Worm (Caenorhabditis elegans): Measurements from ENCODE around the gene T01G1.4.

The T01G1.4 gene

DNA sequence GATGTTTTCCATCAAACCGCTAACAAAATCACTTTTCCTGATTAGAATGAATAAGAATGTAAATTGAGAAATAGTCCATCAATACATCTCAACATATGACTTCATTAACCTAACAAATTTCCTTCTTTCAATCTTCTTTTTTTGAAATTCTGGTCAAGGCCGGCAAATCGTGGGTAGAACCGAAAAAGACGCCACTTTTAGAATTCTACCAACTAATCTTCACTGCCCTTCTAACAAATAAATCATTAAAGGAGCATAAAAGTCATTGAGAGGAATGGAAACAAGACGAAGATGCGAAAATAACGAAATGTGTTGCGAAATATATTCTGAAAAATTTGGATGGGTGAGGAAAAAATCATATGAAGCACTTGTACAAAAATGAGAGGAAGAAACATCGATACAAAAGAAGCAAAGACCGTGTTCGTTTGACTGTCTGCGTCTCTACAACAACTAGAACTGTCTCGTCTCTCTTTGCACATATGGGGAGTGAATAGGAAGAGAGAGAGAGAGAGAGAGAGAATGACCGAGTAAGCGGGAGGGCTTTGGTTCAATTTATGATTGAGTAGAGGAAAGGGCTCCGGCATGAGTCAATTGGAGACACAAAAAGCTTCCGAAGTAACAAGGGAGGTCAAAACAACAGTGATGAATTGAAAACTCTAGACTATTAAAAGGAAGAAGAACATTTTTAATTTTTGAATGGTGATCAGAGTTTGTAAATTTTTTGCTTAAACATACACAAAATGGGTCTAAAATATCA is 2.7 kb upstream of the T01G1.4 start (continued):
- TF ChIP-seq mep-1 (tag; optimal IDR thresholded peaks at IDR 0.05) (peak; percentile 34), ztf-11 (tag; optimal IDR thresholded peaks at IDR 0.05) (no peak), nhr-77 (tag; optimal IDR thresholded peaks at IDR 0.05) (no peak), efl-3 (GFP tag; optimal IDR thresholded peaks at IDR 0.05) (no peak), lin-14 (GFP tag; optimal IDR thresholded peaks at IDR 0.05) (peak; percentile 38), Y116A8C.19 (tag; optimal IDR thresholded peaks at IDR 0.05; ENCODE audit: borderline replicate concordance) (no peak), ceh-8 (GFP tag; optimal IDR thresholded peaks at IDR 0.05) (no peak), swsn-7 (tag; optimal IDR thresholded peaks at IDR 0.05) (no peak), nhr-20 (tag; optimal IDR thresholded peaks at IDR 0.05) (peak; percentile 22), mef-2 (tag; optimal IDR thresholded peaks at IDR 0.05) (no peak), elt-3 (tag; optimal IDR thresholded peaks at IDR 0.05) (no peak), hpl-2 (GFP tag; optimal IDR thresholded peaks at IDR 0.05) (peak; percentile 43), jun-1 (tag; optimal IDR thresholded peaks at IDR 0.05) (no peak), ama-1 (optimal IDR thresholded peaks at IDR 0.05) (no peak), dsc-1 (tag; optimal IDR thresholded peaks at IDR 0.05) (no peak), mab-9 (GFP tag; IDR thresholded peaks at IDR 0.05) (no peak), lin-39 (tag; optimal IDR thresholded peaks at IDR 0.05) (no peak), skn-1 (tag; optimal IDR thresholded peaks at IDR 0.05) (no peak)

DNA sequence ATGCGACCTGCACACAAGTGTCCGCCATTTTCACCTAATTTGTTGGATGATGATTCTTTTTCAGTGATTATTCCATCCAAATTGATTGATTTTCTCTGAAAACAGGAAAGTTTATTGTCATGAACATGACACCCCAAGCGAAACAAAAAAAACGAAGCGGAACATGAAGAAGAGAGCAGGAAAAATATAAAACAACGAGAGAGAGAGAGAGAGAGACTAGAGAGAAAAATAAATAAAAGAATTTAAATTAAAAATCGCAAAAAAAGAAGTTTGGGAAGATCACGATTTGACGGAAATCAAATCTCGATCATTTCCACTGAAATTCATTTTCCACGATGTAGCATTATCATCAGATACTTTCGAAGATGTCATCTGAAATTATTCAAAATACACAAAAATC is 1.5 kb downstream of the T01G1.4 start, which contains the start of gene klp-12:
Gene klp-12, minus strand, starts transcription at position 101 of the 400 bp plus-strand sequence.
- TF ChIP-seq ets-5 (GFP tag; IDR thresholded peaks at IDR 0.05) (no peak), ztf-11 (tag; optimal IDR thresholded peaks at IDR 0.05) (no peak), ceh-88 (GFP tag; IDR thresholded peaks at IDR 0.05) (no peak), jun-1 (tag; optimal IDR thresholded peaks at IDR 0.05) (no peak), F16B12.6 (tag; optimal IDR thresholded peaks at IDR 0.05) (no peak), pax-3 (tag; optimal IDR thresholded peaks at IDR 0.05) (no peak), lin-13 (GFP tag; optimal IDR thresholded peaks at IDR 0.05) (no peak), ces-1 (GFP tag; optimal IDR thresholded peaks at IDR 0.05) (no peak), elt-3 (tag; optimal IDR thresholded peaks at IDR 0.05) (no peak), mdl-1 (tag; optimal IDR thresholded peaks at IDR 0.05) (no peak), hlh-4 (tag; optimal IDR thresholded peaks at IDR 0.05) (no peak), sox-4 (tag; optimal IDR thresholded peaks at IDR 0.05) (no peak), nhr-11 (tag; optimal IDR thresholded peaks at IDR 0.05) (no peak), lsy-2 (tag; optimal IDR thresholded peaks at IDR 0.05) (no peak), fos-1 (tag; optimal IDR thresholded peaks at IDR 0.05) (no peak), grh-1 (GFP tag; IDR thresholded peaks at IDR 0.05) (no peak), efl-3 (GFP tag; optimal IDR thresholded peaks at IDR 0.05) (no peak), nhr-85 (tag) (no peak), nhr-19 (GFP tag; conservative IDR thresholded peaks at IDR 0.05) (no peak)

DNA sequence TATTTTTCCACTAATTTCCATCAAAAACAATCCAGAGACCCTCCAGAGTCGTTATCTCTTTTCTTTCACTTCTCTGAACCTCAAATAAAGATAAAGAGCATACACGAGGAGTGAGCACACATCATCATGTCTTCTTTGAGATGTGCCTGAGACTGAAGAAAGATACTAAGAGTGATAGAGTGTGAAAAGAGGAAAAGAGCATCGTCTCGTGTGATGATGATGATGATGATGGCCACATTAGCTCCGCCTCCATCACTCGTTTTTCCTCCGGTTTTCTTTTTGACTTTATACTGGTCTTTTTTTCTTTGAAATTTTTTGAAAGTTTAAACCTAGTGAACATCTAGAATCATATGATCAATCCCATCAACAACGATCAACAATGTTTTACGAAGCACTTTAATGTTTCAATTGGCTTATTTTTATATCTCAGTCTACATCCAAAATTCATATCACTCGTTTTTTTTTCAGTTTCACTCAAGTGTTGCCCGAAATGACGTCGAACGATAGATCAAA is 7.3 kb downstream of the T01G1.4 start, which contains the start of gene T01G1.2:
Gene T01G1.2, plus strand, starts transcription at position 463 of the 513 bp plus-strand sequence.
- TF ChIP-seq nhr-47 (tag; optimal IDR thresholded peaks at IDR 0.05) (peak; percentile 39), mdl-1 (tag; optimal IDR thresholded peaks at IDR 0.05) (peak in 1 of 2 experiments; percentile 25), skn-1 (tag; optimal IDR thresholded peaks at IDR 0.05) (peak; percentile 47), nhr-71 (tag; optimal IDR thresholded peaks at IDR 0.05) (peak; percentile 73), snu-23 (GFP tag; optimal IDR thresholded peaks at IDR 0.05) (peak; percentile 22), egl-13 (tag; optimal IDR thresholded peaks at IDR 0.05) (peak; percentile 15), rnt-1 (tag; optimal IDR thresholded peaks at IDR 0.05) (peak; percentile 61), zip-4 (GFP tag; optimal IDR thresholded peaks at IDR 0.05) (no peak), pag-3 (tag; optimal IDR thresholded peaks at IDR 0.05; ENCODE audit: borderline replicate concordance, insufficient read depth) (peak; percentile 4), nhr-85 (tag) (no peak), dpl-1 (GFP tag; optimal IDR thresholded peaks at IDR 0.05) (peak in 1 of 3 experiments; percentile 6), swsn-7 (tag; optimal IDR thresholded peaks at IDR 0.05) (peak; percentile 15), unc-130 (tag; optimal IDR thresholded peaks at IDR 0.05) (peak; percentile 31), unc-86 (tag; optimal IDR thresholded peaks at IDR 0.05) (no peak), lin-14 (GFP tag; optimal IDR thresholded peaks at IDR 0.05) (peak; percentile 81), mef-2 (tag; optimal IDR thresholded peaks at IDR 0.05) (peak; percentile 7), dsc-1 (tag; optimal IDR thresholded peaks at IDR 0.05) (peak; percentile 42), unc-62 (GFP tag; optimal IDR thresholded peaks at IDR 0.05) (no peak), lsy-2 (tag; optimal IDR thresholded peaks at IDR 0.05) (peak; percentile 32 to 56)
